Worm (Caenorhabditis elegans) whole organism, L1 larva: Measurements from ENCODE around the gene xbx-1.

Experiments used
- F16B12.6 ChIP-seq: fragments of 150-350 bp; optimal IDR thresholded peaks from 2 replicates; lab custom pipeline; 2014; ENCODE audit warnings: missing biosample characterization, missing genetic modification characterization
- Y116A8C.19 ChIP-seq: sonication (generic microtip); optimal IDR thresholded peaks from 2 replicates; lab custom pipeline; 2016; ENCODE audit warnings: missing compliant biosample characterization, missing genetic modification characterization, borderline replicate concordance
- alr-1 ChIP-seq: fragments of 200-800 bp; sonication (Bioruptor generic); optimal IDR thresholded peaks from 2 replicates; lab custom pipeline; 2018; ENCODE audit warnings: borderline replicate concordance, mild to moderate bottlenecking, missing genetic modification characterization, missing compliant biosample characterization
- blmp-1 ChIP-seq: fragments of 150-350 bp; optimal IDR thresholded peaks from 2 replicates; lab custom pipeline; 2014; ENCODE audit warnings: missing biosample characterization, missing genetic modification characterization
- ceh-63 ChIP-seq: fragments of 200-800 bp; sonication (Bioruptor generic); optimal IDR thresholded peaks from 2 replicates; lab custom pipeline; 2018; ENCODE audit warnings: mild to moderate bottlenecking, missing genetic modification characterization, missing compliant biosample characterization
- ceh-90 ChIP-seq: sonication (generic microtip); optimal IDR thresholded peaks from 2 replicates; lab custom pipeline; 2016; ENCODE audit warnings: missing genetic modification characterization, missing compliant biosample characterization
- dpl-1 ChIP-seq, 3 experiments: fragments of 150-350 bp in 2 of 3; sonication (generic microtip) in 1 of 3; optimal IDR thresholded peaks; 2 replicates each; lab custom pipeline; 2014 to 2017; ENCODE audit warnings: missing biosample characterization in 3 of 3, missing genetic modification characterization in 3 of 3, missing genetic modification reagents in 3 of 3
- dsc-1 ChIP-seq: sonication (generic microtip); optimal IDR thresholded peaks from 2 replicates; lab custom pipeline; 2016; ENCODE audit warnings: mild to moderate bottlenecking, missing genetic modification characterization, missing compliant biosample characterization
- efl-1 ChIP-seq, 4 experiments: fragments of 150-350 bp; optimal IDR thresholded peaks in 3 of 4; peaks in 1 of 4; 1 replicate in 1 of 4; 2 replicates in 3 of 4; lab custom pipeline; 2014; ENCODE audit warnings: missing biosample characterization in 2 of 4, missing genetic modification characterization in 2 of 4, missing genetic modification reagents in 2 of 4
- egl-13 ChIP-seq: sonication (generic microtip); optimal IDR thresholded peaks from 2 replicates; lab custom pipeline; 2016; ENCODE audit warnings: missing genotype, missing genetic modification reagents, missing genetic modification characterization, missing compliant biosample characterization
- elt-2 ChIP-seq: sonication (generic microtip); optimal IDR thresholded peaks from 2 replicates; lab custom pipeline; 2016; ENCODE audit warnings: missing genetic modification characterization, mild to moderate bottlenecking, inconsistent platforms, missing compliant biosample characterization, missing genetic modification reagents
- elt-3 ChIP-seq, 6 experiments: fragments of 150-350 bp in 1 of 6; sonication (generic microtip); optimal IDR thresholded peaks; 2 replicates each; lab custom pipeline; 2017 to 2018; ENCODE audit warnings: missing biosample characterization in 6 of 6, missing genetic modification characterization in 6 of 6, inconsistent platforms in 1 of 6
- fkh-10 ChIP-seq: sonication (generic microtip); optimal IDR thresholded peaks from 2 replicates; lab custom pipeline; 2017; ENCODE audit warnings: missing biosample characterization, missing genetic modification reagents, missing genetic modification characterization
- fkh-4 ChIP-seq: sonication (generic microtip); optimal IDR thresholded peaks from 2 replicates; lab custom pipeline; 2016; ENCODE audit warnings: missing compliant biosample characterization, missing genetic modification characterization, borderline replicate concordance
- fkh-8 ChIP-seq: sonication (generic microtip); optimal IDR thresholded peaks from 2 replicates; lab custom pipeline; 2016; ENCODE audit warnings: mild to moderate bottlenecking, missing genetic modification characterization, missing compliant biosample characterization
- grh-1 ChIP-seq: fragments of 200-800 bp; sonication (Bioruptor generic); IDR thresholded peaks from 2 replicates; pipeline ENCODE4 v1.3.6; 2022; ENCODE audit warnings: missing genetic modification reagents, missing genetic modification characterization, missing compliant biosample characterization
- hlh-17 ChIP-seq: fragments of 200-800 bp; sonication (Bioruptor generic); optimal IDR thresholded peaks from 2 replicates; lab custom pipeline; 2018; ENCODE audit warnings: missing genetic modification characterization, mild to moderate bottlenecking, missing compliant biosample characterization, moderate library complexity, borderline replicate concordance
- hlh-4 ChIP-seq: sonication (generic microtip); optimal IDR thresholded peaks from 2 replicates; lab custom pipeline; 2016; ENCODE audit warnings: mild to moderate bottlenecking, missing genetic modification characterization, missing compliant biosample characterization
- hpl-2 ChIP-seq: fragments of 150-350 bp; optimal IDR thresholded peaks from 2 replicates; lab custom pipeline; 2014; ENCODE audit warnings: missing biosample characterization, missing genetic modification reagents, missing genetic modification characterization
- jun-1 ChIP-seq: fragments of 150-350 bp; optimal IDR thresholded peaks from 2 replicates; lab custom pipeline; 2014; ENCODE audit warnings: missing biosample characterization, missing genetic modification reagents, missing genetic modification characterization
- lin-35 ChIP-seq, 2 experiments: fragments of 150-350 bp; optimal IDR thresholded peaks; 2 replicates each; lab custom pipeline; 2014; ENCODE audit warnings: missing biosample characterization in 2 of 2, missing genetic modification characterization in 2 of 2, missing genetic modification reagents in 2 of 2
- lin-39 ChIP-seq: fragments of 150-350 bp; optimal IDR thresholded peaks from 2 replicates; lab custom pipeline; 2014; ENCODE audit warnings: missing biosample characterization, missing genetic modification reagents, missing genetic modification characterization
- lir-3 ChIP-seq: sonication (generic microtip); optimal IDR thresholded peaks from 2 replicates; lab custom pipeline; 2016; ENCODE audit warnings: mild to moderate bottlenecking, missing genetic modification characterization, moderate library complexity, missing compliant biosample characterization; ENCODE audit not compliant: poor library complexity
- lsy-2 ChIP-seq, 2 experiments: fragments of 150-350 bp; optimal IDR thresholded peaks; 2 replicates each; lab custom pipeline; 2014; ENCODE audit warnings: missing biosample characterization in 2 of 2, missing genetic modification characterization in 2 of 2
- mab-9 ChIP-seq: fragments of 200-800 bp; sonication (Bioruptor generic); IDR thresholded peaks from 2 replicates; pipeline ENCODE4 v1.3.6; 2022; ENCODE audit warnings: missing genetic modification reagents, missing genetic modification characterization, missing compliant biosample characterization
- mdl-1 ChIP-seq, 2 experiments: fragments of 150-350 bp; optimal IDR thresholded peaks; 2 replicates each; lab custom pipeline; 2014 to 2017; ENCODE audit warnings: missing biosample characterization in 2 of 2, missing genetic modification characterization in 2 of 2, inconsistent platforms in 1 of 2
- mef-2 ChIP-seq: fragments of 150-350 bp; optimal IDR thresholded peaks from 2 replicates; lab custom pipeline; 2014; ENCODE audit warnings: missing biosample characterization, missing genetic modification characterization
- mep-1 ChIP-seq: fragments of 150-350 bp; optimal IDR thresholded peaks from 2 replicates; lab custom pipeline; 2014; ENCODE audit warnings: missing biosample characterization, missing genetic modification characterization
- nhr-11 ChIP-seq: fragments of 150-350 bp; optimal IDR thresholded peaks from 2 replicates; lab custom pipeline; 2014; ENCODE audit warnings: missing biosample characterization, missing genetic modification characterization
- nhr-20 ChIP-seq: sonication (generic microtip); optimal IDR thresholded peaks from 2 replicates; lab custom pipeline; 2016; ENCODE audit warnings: mild to moderate bottlenecking, missing genetic modification characterization, missing compliant biosample characterization
- nhr-237 ChIP-seq: fragments of 150-350 bp; optimal IDR thresholded peaks from 2 replicates; lab custom pipeline; 2014; ENCODE audit warnings: missing biosample characterization, missing genetic modification characterization
- nhr-28 ChIP-seq: fragments of 150-350 bp; optimal IDR thresholded peaks from 2 replicates; lab custom pipeline; 2014; ENCODE audit warnings: missing biosample characterization, missing genetic modification characterization
- nhr-77 ChIP-seq: fragments of 150-350 bp; optimal IDR thresholded peaks from 2 replicates; lab custom pipeline; 2014; ENCODE audit warnings: missing biosample characterization, missing genetic modification characterization
- nhr-84 ChIP-seq: sonication (generic microtip); optimal IDR thresholded peaks from 2 replicates; lab custom pipeline; 2017; ENCODE audit warnings: missing biosample characterization, missing genetic modification characterization
- nhr-85 ChIP-seq: sonication (generic microtip); peaks from one replicate; lab custom pipeline; 2016; ENCODE audit warnings: missing genetic modification characterization, inconsistent platforms, missing compliant biosample characterization
- pqm-1 ChIP-seq: sonication (generic microtip); optimal IDR thresholded peaks from 3 replicates; lab custom pipeline; 2017; ENCODE audit warnings: missing biosample characterization, missing genetic modification characterization
- rnt-1 ChIP-seq: sonication (generic microtip); optimal IDR thresholded peaks from 2 replicates; lab custom pipeline; 2016; ENCODE audit warnings: mild to moderate bottlenecking, missing genetic modification characterization, moderate library complexity, missing compliant biosample characterization
- skn-1 ChIP-seq: fragments of 150-350 bp; optimal IDR thresholded peaks from 2 replicates; lab custom pipeline; 2014; ENCODE audit warnings: missing biosample characterization, missing genetic modification characterization
- snpc-4 ChIP-seq: fragments of 150-350 bp; optimal IDR thresholded peaks from 2 replicates; lab custom pipeline; 2014; ENCODE audit warnings: missing biosample characterization, missing genetic modification characterization
- sox-4 ChIP-seq: sonication (generic microtip); optimal IDR thresholded peaks from 2 replicates; lab custom pipeline; 2016; ENCODE audit warnings: missing genetic modification characterization, missing compliant biosample characterization
- sptf-1 ChIP-seq: fragments of 150-350 bp; optimal IDR thresholded peaks from 2 replicates; lab custom pipeline; 2014; ENCODE audit warnings: missing biosample characterization, missing genetic modification characterization
- sup-37 ChIP-seq: fragments of 200-800 bp; sonication (Bioruptor generic); optimal IDR thresholded peaks from 2 replicates; lab custom pipeline; 2018; ENCODE audit warnings: mild to moderate bottlenecking, missing genetic modification characterization, missing compliant biosample characterization
- swsn-7 ChIP-seq: sonication (generic microtip); optimal IDR thresholded peaks from 2 replicates; lab custom pipeline; 2016; ENCODE audit warnings: missing genetic modification characterization, missing compliant biosample characterization
- tlp-1 ChIP-seq: fragments of 150-350 bp; optimal IDR thresholded peaks from 2 replicates; lab custom pipeline; 2014; ENCODE audit warnings: missing biosample characterization, missing genetic modification characterization
- unc-30 ChIP-seq: sonication (generic microtip); optimal IDR thresholded peaks from 2 replicates; lab custom pipeline; 2017; ENCODE audit warnings: missing biosample characterization, missing genetic modification characterization
- vab-15 ChIP-seq: sonication (generic microtip); optimal IDR thresholded peaks from 2 replicates; lab custom pipeline; 2017; ENCODE audit warnings: missing genotype, mild to moderate bottlenecking, missing genetic modification characterization, missing compliant biosample characterization
- xbp-1 ChIP-seq: sonication (generic microtip); optimal IDR thresholded peaks from 2 replicates; lab custom pipeline; 2016; ENCODE audit warnings: missing genetic modification characterization, missing compliant biosample characterization
- zag-1 ChIP-seq: fragments of 150-350 bp; optimal IDR thresholded peaks from 2 replicates; lab custom pipeline; 2014; ENCODE audit warnings: missing biosample characterization, missing genetic modification characterization
- ztf-11 ChIP-seq, 2 experiments: sonication (generic microtip); optimal IDR thresholded peaks; 2 replicates each; lab custom pipeline; 2016 to 2017; ENCODE audit warnings: missing genetic modification characterization in 2 of 2, missing biosample characterization in 1 of 2, missing compliant biosample characterization in 1 of 2
- ztf-4 ChIP-seq: fragments of 150-350 bp; optimal IDR thresholded peaks from 2 replicates; lab custom pipeline; 2014; ENCODE audit warnings: missing biosample characterization, missing genetic modification characterization

Gene xbx-1

DNA sequence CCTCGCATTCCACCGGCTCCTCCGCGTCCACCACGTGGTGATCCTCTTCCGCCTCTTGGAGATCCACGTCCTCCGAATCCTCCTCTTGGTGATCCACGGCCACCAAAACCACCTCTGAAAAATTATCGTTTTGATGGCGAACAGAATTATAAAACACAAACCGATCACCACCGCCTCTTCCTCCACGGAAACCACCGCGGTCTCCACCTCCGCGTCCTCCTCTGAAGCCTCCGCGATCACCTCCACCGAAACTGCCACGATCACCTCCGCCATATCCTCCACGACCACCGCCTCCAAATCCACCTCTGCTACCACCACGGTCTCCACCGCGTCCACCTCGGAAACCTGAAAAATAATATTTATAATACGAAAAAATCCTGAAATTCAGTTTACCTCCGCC lies 21.5 kb downstream of the xbx-1 start:
- TF ChIP-seq egl-13 (no peak), fkh-8 (tag; lab: Kevin White, UChicago) (no peak), fkh-10 (GFP tag; lab: Kevin White, UChicago) (no peak), jun-1 (tag; lab: Kevin White, UChicago) (no peak), mab-9 (GFP tag; lab: Robert Waterston, UW) (no peak), hpl-2 (GFP tag; lab: Kevin White, UChicago) (no peak), lin-35 (GFP tag; optimal IDR thresholded peaks at IDR 0.05; lab: Kevin White, UChicago) (no peak), snpc-4 (tag; lab: Kevin White, UChicago) (no peak), pqm-1 (tag; lab: Kevin White, UChicago) (no peak), nhr-28 (no peak)

DNA sequence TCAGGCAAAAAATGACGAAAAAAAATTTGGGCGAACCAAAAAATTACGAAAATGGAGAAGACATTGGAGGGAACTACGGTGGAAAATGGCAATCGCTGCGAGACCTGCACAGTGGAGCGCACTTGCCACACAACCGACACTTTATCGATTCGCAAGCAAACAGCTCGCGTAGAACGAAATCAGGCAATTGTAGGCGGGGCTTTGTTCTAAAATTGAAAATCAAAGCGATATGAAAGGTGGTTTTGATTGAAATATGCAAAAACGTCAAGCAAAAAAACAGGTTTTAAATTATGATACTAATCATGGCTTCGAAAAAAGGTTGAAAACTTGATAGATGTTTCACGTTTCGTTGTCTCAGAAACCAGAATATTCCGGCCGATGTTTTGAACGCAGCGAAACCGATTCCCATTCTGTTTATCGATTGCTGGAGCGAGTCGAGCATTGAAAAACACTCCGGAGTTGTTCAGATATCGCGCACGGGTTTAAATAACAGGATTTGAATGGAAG lies 22.2 kb downstream of the xbx-1 start, which contains the start of the genes fib-1 and mut-15:
TSS of gene fib-1 (minus strand) at position 40 of the 507 bp plus-strand sequence.
TSS of gene mut-15 (plus strand) at position 360 of the 507 bp plus-strand sequence.
- TF ChIP-seq nhr-85 (tag; lab: Kevin White, UChicago), result peak; percentile 96
- TF ChIP-seq tlp-1, result no peak
- TF ChIP-seq nhr-237 (tag; lab: Kevin White, UChicago), result peak; percentile 53
- TF ChIP-seq skn-1 (tag; lab: Kevin White, UChicago), result peak; percentile 90
- peak; percentile 55 for TF ChIP-seq nhr-11 (tag; lab: Kevin White, UChicago)
- peak; percentile 56 for TF ChIP-seq mef-2 (tag; lab: Kevin White, UChicago)
- TF ChIP-seq ztf-11 (tag; optimal IDR thresholded peaks at IDR 0.05; lab: Kevin White, UChicago), result peak in 1 of 2 experiments; percentile 92
- peak; percentile 97 for TF ChIP-seq rnt-1
- peak in 4 of 6 experiments; percentile 45 to 85 (median 66) for TF ChIP-seq elt-3 (tag; optimal IDR thresholded peaks at IDR 0.05; lab: Kevin White, UChicago)
- peak in 1 of 2 experiments; percentile 81 for TF ChIP-seq mdl-1 (tag; optimal IDR thresholded peaks at IDR 0.05; lab: Kevin White, UChicago)
- TF ChIP-seq sptf-1 (tag; lab: Kevin White, UChicago), result no peak
- TF ChIP-seq sup-37 (GFP tag; lab: Kevin White, UChicago), result peak; percentile 53
- TF ChIP-seq mep-1 (tag; lab: Kevin White, UChicago), result peak; percentile 94
- peak; percentile 74 for TF ChIP-seq fkh-10 (GFP tag; lab: Kevin White, UChicago)
- peak; percentile 91 for TF ChIP-seq nhr-77
- TF ChIP-seq Y116A8C.19 (tag; lab: Kevin White, UChicago), result peak; percentile 40
- no peak for TF ChIP-seq hlh-4 (tag; lab: Kevin White, UChicago)
- TF ChIP-seq ceh-90 (tag; lab: Kevin White, UChicago), result peak; percentile 74
- TF ChIP-seq blmp-1 (tag; lab: Kevin White, UChicago), result peak; percentile 73
- TF ChIP-seq dpl-1 (GFP tag; optimal IDR thresholded peaks at IDR 0.05; lab: Kevin White, UChicago), result peak; percentile 85 to 87 (median 85)
- TF ChIP-seq elt-2 (tag; lab: Kevin White, UChicago), result peak; percentile 68
- peak; percentile 86 for TF ChIP-seq lir-3 (tag; lab: Kevin White, UChicago)
- peak; percentile 72 for TF ChIP-seq ztf-4
- peak; percentile 21 for TF ChIP-seq zag-1 (tag; lab: Kevin White, UChicago)
- TF ChIP-seq vab-15 (tag; lab: Kevin White, UChicago), result peak; percentile 92
- peak; percentile 94 for TF ChIP-seq xbp-1 (tag; lab: Kevin White, UChicago)
- peak; percentile 95 for TF ChIP-seq swsn-7 (tag; lab: Kevin White, UChicago)
- peak; percentile 93 for TF ChIP-seq dsc-1 (tag; lab: Kevin White, UChicago)
- no peak for TF ChIP-seq unc-30
- peak; percentile 96 for TF ChIP-seq nhr-20 (tag; lab: Kevin White, UChicago)
- peak; percentile 59 for TF ChIP-seq lin-39 (tag; lab: Kevin White, UChicago)
- TF ChIP-seq hpl-2 (GFP tag; lab: Kevin White, UChicago), result peak; percentile 65
- no peak for TF ChIP-seq hlh-17 (GFP tag; lab: Kevin White, UChicago)
- peak; percentile 78 for TF ChIP-seq ceh-63 (GFP tag; lab: Kevin White, UChicago)
- no peak for TF ChIP-seq alr-1
- peak; percentile 79 for TF ChIP-seq grh-1 (GFP tag; lab: Robert Waterston, UW)
- TF ChIP-seq nhr-84 (tag; lab: Kevin White, UChicago), result no peak
- TF ChIP-seq sox-4 (tag; lab: Kevin White, UChicago), result peak; percentile 87
- peak; percentile 57 for TF ChIP-seq F16B12.6 (tag; lab: Kevin White, UChicago)
- peak; percentile 91 to 95 for TF ChIP-seq efl-1 (optimal IDR thresholded peaks at IDR 0.05; lab: Kevin White, UChicago)
- TF ChIP-seq efl-1 (GFP tag; optimal IDR thresholded peaks at IDR 0.05 in 1 of 2; lab: Kevin White, UChicago), result peak; percentile 84 to 98
- TF ChIP-seq mab-9 (GFP tag; lab: Robert Waterston, UW), result peak; percentile 82
- peak; percentile 95 to 98 for TF ChIP-seq lsy-2 (tag; optimal IDR thresholded peaks at IDR 0.05; lab: Kevin White, UChicago)
- TF ChIP-seq fkh-4 (tag; lab: Kevin White, UChicago), result peak; percentile 81
